Worm (Caenorhabditis elegans): Measurements from ENCODE around the gene T12B5.14.
A peak's percentile ranks its signal among the peaks of the same experiment; 100 is the strongest.

The T12B5.14 gene

ce11 chrIII:950472-950871, 4.2 kb upstream of the T12B5.14 start, which contains the start of the genes fbxa-67 and fbxa-11:
Gene fbxa-67, minus strand, starts transcription at chrIII:950670.
Gene fbxa-11, plus strand, starts transcription at chrIII:950869.
- TF ChIP-seq alr-1 (tag; optimal IDR thresholded peaks at IDR 0.05) (no peak), sem-4 (tag; optimal IDR thresholded peaks at IDR 0.05) (no peak), ztf-11 (tag; optimal IDR thresholded peaks at IDR 0.05) (no peak), unc-39 (tag; optimal IDR thresholded peaks at IDR 0.05) (no peak), C34F6.9 (tag; optimal IDR thresholded peaks at IDR 0.05) (peak; percentile 39), unc-55 (GFP tag; optimal IDR thresholded peaks at IDR 0.05) (peak; percentile 59), sma-9 (GFP tag; optimal IDR thresholded peaks at IDR 0.05) (no peak), sma-9 (tag; optimal IDR thresholded peaks at IDR 0.05) (no peak), elt-1 (tag; optimal IDR thresholded peaks at IDR 0.05) (no peak), nhr-11 (tag; optimal IDR thresholded peaks at IDR 0.05) (no peak), lsy-2 (tag; optimal IDR thresholded peaks at IDR 0.05) (peak in 1 of 2 experiments; percentile 54), lin-13 (GFP tag; optimal IDR thresholded peaks at IDR 0.05) (peak; percentile 2)

ce11 chrIII:952184-952583, 2.5 kb upstream of the T12B5.14 start, which contains the start of gene fbxa-10:
Gene fbxa-10, plus strand, starts transcription at chrIII:952390.
- TF ChIP-seq sma-9 (GFP tag; optimal IDR thresholded peaks at IDR 0.05) (no peak), sma-9 (tag; optimal IDR thresholded peaks at IDR 0.05) (no peak), C34F6.9 (tag; optimal IDR thresholded peaks at IDR 0.05) (peak; percentile 21), gmeb-1 (tag; optimal IDR thresholded peaks at IDR 0.05) (peak; percentile 31)

- TF ChIP-seq nhr-237 (tag; optimal IDR thresholded peaks at IDR 0.05) (no peak), fos-1 (tag; optimal IDR thresholded peaks at IDR 0.05) (peak; percentile 84), gmeb-1 (tag; optimal IDR thresholded peaks at IDR 0.05) (peak; percentile 9), mbf-1 (tag; optimal IDR thresholded peaks at IDR 0.05) (no peak)
Measured at ce11 chrIII:955981-956380, 1.3 kb downstream of the T12B5.14 start, which contains the start of gene fbxa-54. Gene fbxa-54, plus strand, starts transcription at chrIII:956334.

ce11 chrIII:961948-962347, 7.3 kb downstream of the T12B5.14 start, which contains the start of gene fbxa-51:
Gene fbxa-51, plus strand, starts transcription at chrIII:962269.
- TF ChIP-seq fos-1 (tag; optimal IDR thresholded peaks at IDR 0.05) (peak; percentile 35), nhr-129 (tag; optimal IDR thresholded peaks at IDR 0.05) (no peak), nhr-10 (tag; optimal IDR thresholded peaks at IDR 0.05) (no peak), unc-62 (GFP tag; optimal IDR thresholded peaks at IDR 0.05) (no peak), zag-1 (tag; optimal IDR thresholded peaks at IDR 0.05) (no peak), elt-1 (tag; optimal IDR thresholded peaks at IDR 0.05) (no peak)

- TF ChIP-seq C34F6.9 (tag; optimal IDR thresholded peaks at IDR 0.05): no peak
- no peak for TF ChIP-seq ztf-4 (tag; optimal IDR thresholded peaks at IDR 0.05)
- no peak for TF ChIP-seq ceh-16 (tag; optimal IDR thresholded peaks at IDR 0.05)
- TF ChIP-seq nhr-11 (tag; optimal IDR thresholded peaks at IDR 0.05): no peak
- TF ChIP-seq sma-9 (GFP tag; optimal IDR thresholded peaks at IDR 0.05): no peak
- TF ChIP-seq sma-9 (tag; optimal IDR thresholded peaks at IDR 0.05): no peak
- no peak for TF ChIP-seq ama-1 (optimal IDR thresholded peaks at IDR 0.05)
- no peak for TF ChIP-seq lin-39 (tag; optimal IDR thresholded peaks at IDR 0.05)
- no peak for TF ChIP-seq nhr-129 (tag; optimal IDR thresholded peaks at IDR 0.05)
- no peak for TF ChIP-seq Y55F3AM.14 (GFP tag; optimal IDR thresholded peaks at IDR 0.05)
- no peak for TF ChIP-seq nhr-12 (tag; optimal IDR thresholded peaks at IDR 0.05)
- TF ChIP-seq elt-1 (tag; optimal IDR thresholded peaks at IDR 0.05): no peak
Measured at ce11 chrIII:964637-965036, 10.0 kb downstream of the T12B5.14 start.

ce11 chrIII:966259-966658, 11.6 kb downstream of the T12B5.14 start:
- no peak for TF ChIP-seq nhr-10 (tag; optimal IDR thresholded peaks at IDR 0.05)
- no peak for TF ChIP-seq Y55F3AM.14 (GFP tag; optimal IDR thresholded peaks at IDR 0.05)
- TF ChIP-seq lin-11 (tag; optimal IDR thresholded peaks at IDR 0.05): no peak
- no peak for TF ChIP-seq nhr-23 (tag; optimal IDR thresholded peaks at IDR 0.05)
- TF ChIP-seq peb-1 (tag; optimal IDR thresholded peaks at IDR 0.05): no peak
- TF ChIP-seq ceh-16 (tag; optimal IDR thresholded peaks at IDR 0.05): no peak
- TF ChIP-seq snpc-4 (tag; optimal IDR thresholded peaks at IDR 0.05): no peak
- TF ChIP-seq sma-3 (GFP tag; optimal IDR thresholded peaks at IDR 0.05): no peak

- no peak for TF ChIP-seq nhr-12 (tag; optimal IDR thresholded peaks at IDR 0.05)
- no peak for TF ChIP-seq nhr-11 (tag; optimal IDR thresholded peaks at IDR 0.05)
- TF ChIP-seq ceh-16 (tag; optimal IDR thresholded peaks at IDR 0.05): no peak
- no peak for TF ChIP-seq nhr-6 (tag; optimal IDR thresholded peaks at IDR 0.05)
- no peak for TF ChIP-seq nhr-21 (tag; optimal IDR thresholded peaks at IDR 0.05)
- TF ChIP-seq mdl-1 (tag; optimal IDR thresholded peaks at IDR 0.05): no peak
- no peak for TF ChIP-seq dmd-4 (tag; optimal IDR thresholded peaks at IDR 0.05)
- no peak for TF ChIP-seq ama-1 (optimal IDR thresholded peaks at IDR 0.05)
- no peak for TF ChIP-seq mbf-1 (tag; optimal IDR thresholded peaks at IDR 0.05)
- TF ChIP-seq skn-1 (tag; optimal IDR thresholded peaks at IDR 0.05): no peak
Measured at ce11 chrIII:970928-971327, 16.3 kb downstream of the T12B5.14 start.

Measured in whole organism, L2 larva.